Worm (Caenorhabditis elegans) whole organism, early embryonic: ENCODE data around the gene Y49E10.27.

Experiments used
- F13C5.2 ChIP-seq: sonication (generic microtip); optimal IDR thresholded peaks from 2 replicates; lab custom pipeline; 2017; ENCODE audit warnings: mild to moderate bottlenecking, missing genetic modification characterization, inconsistent platforms, missing compliant biosample characterization
- aly-1 ChIP-seq: sonication (generic microtip); optimal IDR thresholded peaks from 2 replicates; lab custom pipeline; 2016; ENCODE audit warnings: missing genetic modification characterization, missing compliant biosample characterization
- ama-1 ChIP-seq: fragments of 150-350 bp; optimal IDR thresholded peaks from 2 replicates; lab custom pipeline; 2014
- ceh-13 ChIP-seq: fragments of 200-800 bp; sonication (Bioruptor generic); optimal IDR thresholded peaks from 2 replicates; lab custom pipeline; 2018; ENCODE audit warnings: mild to moderate bottlenecking, missing genetic modification characterization, missing compliant biosample characterization
- ceh-36 ChIP-seq: sonication (generic microtip); optimal IDR thresholded peaks from 2 replicates; lab custom pipeline; 2016; ENCODE audit warnings: missing genetic modification characterization, inconsistent platforms, missing compliant biosample characterization
- flt-1 ChIP-seq: fragments of 200-800 bp; sonication (Bioruptor generic); IDR thresholded peaks from 2 replicates; pipeline ENCODE4 v1.3.6; 2022; ENCODE audit warnings: missing genetic modification characterization, missing compliant biosample characterization
- hmg-4 ChIP-seq: fragments of 200-800 bp; sonication (Bioruptor generic); optimal IDR thresholded peaks from 2 replicates; lab custom pipeline; 2018; ENCODE audit warnings: mild to moderate bottlenecking, missing genetic modification characterization, missing compliant biosample characterization
- hnd-1 ChIP-seq: sonication (generic microtip); optimal IDR thresholded peaks from 2 replicates; lab custom pipeline; 2016; ENCODE audit warnings: missing genetic modification characterization, missing compliant biosample characterization
- pes-1 ChIP-seq: fragments of 200-800 bp; sonication (Bioruptor generic); IDR thresholded peaks from 2 replicates; pipeline ENCODE4 v1.3.6; 2022; ENCODE audit warnings: missing genetic modification reagents, missing genetic modification characterization, missing compliant biosample characterization
- scrt-1 ChIP-seq: fragments of 200-800 bp; sonication (Bioruptor generic); IDR thresholded peaks from 2 replicates; pipeline ENCODE4 v1.3.6; 2022; ENCODE audit warnings: missing genetic modification characterization, missing compliant biosample characterization
- sea-1 ChIP-seq: fragments of 200-800 bp; sonication (Bioruptor generic); conservative IDR thresholded peaks from 2 replicates; pipeline ENCODE4 v1.3.6; 2022; ENCODE audit warnings: missing genetic modification characterization, missing compliant biosample characterization
- tbx-11 ChIP-seq: fragments of 200-800 bp; sonication (Bioruptor generic); IDR thresholded peaks from 2 replicates; pipeline ENCODE4 v1.3.6; 2022; ENCODE audit warnings: missing genetic modification characterization, missing compliant biosample characterization
- tbx-37 ChIP-seq: fragments of 200-800 bp; sonication (Bioruptor generic); conservative IDR thresholded peaks from 2 replicates; pipeline ENCODE4 v1.3.6; 2022; ENCODE audit warnings: missing genetic modification reagents, missing genetic modification characterization, missing compliant biosample characterization
- tra-4 ChIP-seq: sonication (generic microtip); optimal IDR thresholded peaks from 2 replicates; lab custom pipeline; 2017; ENCODE audit warnings: missing genetic modification characterization, missing compliant biosample characterization

- TF ChIP-seq flt-1 (GFP tag; lab: Robert Waterston, UW) (no peak), hmg-4 (no peak), hnd-1 (tag; lab: Kevin White, UChicago) (no peak), F13C5.2 (tag; lab: Kevin White, UChicago) (no peak), pes-1 (no peak), tbx-37 (GFP tag; lab: Robert Waterston, UW) (no peak), ceh-13 (no peak), sea-1 (GFP tag; lab: Robert Waterston, UW) (no peak), ama-1 (lab: Kevin White, UChicago) (no peak), tra-4 (tag; lab: Kevin White, UChicago) (no peak), tbx-11 (GFP tag; lab: Robert Waterston, UW) (no peak), ceh-36 (tag; lab: Kevin White, UChicago) (no peak), aly-1 (tag; lab: Kevin White, UChicago) (no peak), scrt-1 (GFP tag; lab: Robert Waterston, UW) (no peak)
Measured at ce11 chrIII:12427527-12428263, 6.5 kb upstream of the Y49E10.27 start.
